Worm (Caenorhabditis elegans) whole organism, L4 larva: ENCODE measurements around the gene R05G6.3.

ENCODE experiments used
- F10B5.3 ChIP-seq: sonication (generic microtip); optimal IDR thresholded peaks from 2 replicates; lab custom pipeline; 2016; ENCODE audit warnings: mild to moderate bottlenecking, missing genetic modification characterization, missing compliant biosample characterization
- F37D6.2 ChIP-seq: sonication (generic microtip); optimal IDR thresholded peaks from 2 replicates; lab custom pipeline; 2016; ENCODE audit warnings: mild to moderate bottlenecking, missing genetic modification characterization, missing compliant biosample characterization
- R02D3.7 ChIP-seq: fragments of 150-350 bp; sonication (generic microtip); optimal IDR thresholded peaks from 3 replicates; lab custom pipeline; 2014; ENCODE audit warnings: missing biosample characterization, missing genetic modification characterization
- T20F7.1 ChIP-seq: fragments of 200-800 bp; sonication (Bioruptor generic); optimal IDR thresholded peaks from 2 replicates; lab custom pipeline; 2018; ENCODE audit warnings: mild to moderate bottlenecking, missing genetic modification characterization, missing compliant biosample characterization
- T26A8.4 ChIP-seq: fragments of 200-800 bp; sonication (Bioruptor generic); IDR thresholded peaks from 2 replicates; pipeline ENCODE4 v1.3.6; 2022; ENCODE audit warnings: missing genetic modification characterization, missing compliant biosample characterization
- Y105C5A.15 ChIP-seq: fragments of 200-800 bp; sonication (Bioruptor generic); IDR thresholded peaks from 2 replicates; pipeline ENCODE4 v1.3.6; 2022; ENCODE audit warnings: missing genetic modification characterization, missing compliant biosample characterization
- ZK546.5 ChIP-seq, 2 experiments: sonication (generic microtip); optimal IDR thresholded peaks; 2 replicates each; lab custom pipeline; 2017; ENCODE audit warnings: missing biosample characterization in 2 of 2, missing genetic modification characterization in 2 of 2
- aha-1 ChIP-seq: fragments of 150-350 bp; peaks from one replicate; lab custom pipeline; 2014; ENCODE audit warnings: missing biosample characterization, missing genetic modification characterization
- ceh-28 ChIP-seq: fragments of 150-350 bp; optimal IDR thresholded peaks from 2 replicates; lab custom pipeline; 2014; ENCODE audit warnings: missing biosample characterization, missing genetic modification reagents, missing genetic modification characterization
- ceh-32 ChIP-seq: sonication (generic microtip); optimal IDR thresholded peaks from 2 replicates; lab custom pipeline; 2016; ENCODE audit warnings: mild to moderate bottlenecking, missing genetic modification characterization, missing compliant biosample characterization; ENCODE audit not compliant: poor library complexity
- ceh-44 ChIP-seq: fragments of 200-800 bp; sonication (Bioruptor generic); IDR thresholded peaks from 2 replicates; pipeline ENCODE4 v1.3.6; 2022; ENCODE audit warnings: missing genetic modification reagents, missing genetic modification characterization, missing compliant biosample characterization
- cey-2 ChIP-seq: sonication (generic microtip); optimal IDR thresholded peaks from 3 replicates; lab custom pipeline; 2017; ENCODE audit warnings: missing genetic modification characterization, mild to moderate bottlenecking, missing compliant biosample characterization, antibody characterized with exemption, borderline replicate concordance; ENCODE audit not compliant: insufficient read depth
- daf-19 ChIP-seq: fragments of 200-800 bp; sonication (Bioruptor generic); conservative IDR thresholded peaks from 2 replicates; pipeline ENCODE4 v1.3.6; 2022; ENCODE audit warnings: missing genetic modification characterization, missing compliant biosample characterization
- daf-8 ChIP-seq: fragments of 200-800 bp; sonication (Bioruptor generic); IDR thresholded peaks from 2 replicates; pipeline ENCODE4 v1.3.6; 2022; ENCODE audit warnings: missing genetic modification characterization, missing compliant biosample characterization
- dmd-6 ChIP-seq: fragments of 200-800 bp; sonication (Bioruptor generic); IDR thresholded peaks from 2 replicates; pipeline ENCODE4 v1.3.6; 2022; ENCODE audit warnings: missing genetic modification reagents, missing genetic modification characterization, missing compliant biosample characterization
- dpl-1 ChIP-seq: fragments of 150-350 bp; optimal IDR thresholded peaks from 2 replicates; lab custom pipeline; 2014; ENCODE audit warnings: missing biosample characterization, missing genetic modification reagents, missing genetic modification characterization
- fkh-10 ChIP-seq: fragments of 150-350 bp; optimal IDR thresholded peaks from 2 replicates; lab custom pipeline; 2014; ENCODE audit warnings: missing biosample characterization, missing genetic modification reagents, missing genetic modification characterization
- hif-1 ChIP-seq, 2 experiments: sonication (generic microtip); optimal IDR thresholded peaks; 2 replicates each; lab custom pipeline; 2016 to 2017; ENCODE audit warnings: missing compliant biosample characterization in 2 of 2, missing genetic modification characterization in 2 of 2, missing genetic modification reagents in 2 of 2, missing genotype in 2 of 2, mild to moderate bottlenecking in 1 of 2
- hlh-30 ChIP-seq: sonication (generic microtip); optimal IDR thresholded peaks from 2 replicates; lab custom pipeline; 2017; ENCODE audit warnings: antibody characterized with exemption, mild to moderate bottlenecking, missing genetic modification characterization, missing compliant biosample characterization; ENCODE audit not compliant: insufficient read depth
- jun-1 ChIP-seq: fragments of 150-350 bp; optimal IDR thresholded peaks from 2 replicates; lab custom pipeline; 2014; ENCODE audit warnings: missing biosample characterization, missing genetic modification reagents, missing genetic modification characterization
- lim-7 ChIP-seq: fragments of 200-800 bp; sonication (Bioruptor generic); IDR thresholded peaks from 2 replicates; pipeline ENCODE4 v1.3.6; 2022; ENCODE audit warnings: missing genetic modification characterization, missing compliant biosample characterization
- lin-15B ChIP-seq: fragments of 150-350 bp; sonication (generic microtip); optimal IDR thresholded peaks from 3 replicates; lab custom pipeline; 2014; ENCODE audit warnings: missing biosample characterization, missing genetic modification characterization
- lin-38 ChIP-seq: fragments of 200-800 bp; sonication (Bioruptor generic); IDR thresholded peaks from 2 replicates; pipeline ENCODE4 v1.3.6; 2022; ENCODE audit warnings: missing genetic modification reagents, missing genetic modification characterization, missing compliant biosample characterization
- lsy-2 ChIP-seq, 2 experiments: fragments of 150-350 bp in 1 of 2; sonication (generic microtip) in 1 of 2; optimal IDR thresholded peaks; 2 replicates each; lab custom pipeline; 2014 to 2017; ENCODE audit warnings: missing biosample characterization in 2 of 2, missing genetic modification characterization in 2 of 2
- mdl-1 ChIP-seq, 2 experiments: fragments of 150-350 bp in 1 of 2; sonication (generic microtip) in 1 of 2; optimal IDR thresholded peaks; 2 replicates each; lab custom pipeline; 2014 to 2017; ENCODE audit warnings: missing biosample characterization in 2 of 2, missing genetic modification characterization in 2 of 2
- mdt-29 ChIP-seq: fragments of 200-800 bp; sonication (Bioruptor generic); IDR thresholded peaks from 2 replicates; pipeline ENCODE4 v1.3.6; 2022; ENCODE audit warnings: missing genetic modification reagents, missing genetic modification characterization, missing compliant biosample characterization
- mes-2 ChIP-seq: sonication (generic microtip); optimal IDR thresholded peaks from 2 replicates; lab custom pipeline; 2016; ENCODE audit warnings: missing genotype, mild to moderate bottlenecking, missing genetic modification characterization, missing compliant biosample characterization; ENCODE audit not compliant: poor library complexity, severe bottlenecking
- mxl-3 ChIP-seq: fragments of 200-800 bp; sonication (Bioruptor generic); optimal IDR thresholded peaks from 2 replicates; lab custom pipeline; 2018; ENCODE audit warnings: mild to moderate bottlenecking, missing genetic modification characterization, missing compliant biosample characterization
- nhr-237 ChIP-seq: sonication (generic microtip); optimal IDR thresholded peaks from 2 replicates; lab custom pipeline; 2017; ENCODE audit warnings: missing biosample characterization, missing genetic modification characterization
- nhr-25 ChIP-seq: sonication (generic microtip); optimal IDR thresholded peaks from 2 replicates; lab custom pipeline; 2017; ENCODE audit warnings: missing genetic modification characterization, mild to moderate bottlenecking, missing compliant biosample characterization, antibody characterized with exemption, moderate library complexity, borderline replicate concordance; ENCODE audit not compliant: insufficient read depth
- nhr-28 ChIP-seq: fragments of 150-350 bp; optimal IDR thresholded peaks from 2 replicates; lab custom pipeline; 2014; ENCODE audit warnings: missing biosample characterization, missing genetic modification characterization
- nhr-41 ChIP-seq: fragments of 200-800 bp; sonication (Bioruptor generic); IDR thresholded peaks from 2 replicates; pipeline ENCODE4 v1.3.6; 2022; ENCODE audit warnings: missing genetic modification reagents, missing genetic modification characterization, missing compliant biosample characterization
- nhr-48 ChIP-seq: sonication (generic microtip); optimal IDR thresholded peaks from 2 replicates; lab custom pipeline; 2016; ENCODE audit warnings: mild to moderate bottlenecking, missing genetic modification characterization, missing compliant biosample characterization
- nhr-76 ChIP-seq: fragments of 150-350 bp; optimal IDR thresholded peaks from 2 replicates; lab custom pipeline; 2014; ENCODE audit warnings: missing biosample characterization, missing genetic modification characterization
- nhr-77 ChIP-seq: fragments of 150-350 bp; optimal IDR thresholded peaks from 2 replicates; lab custom pipeline; 2014; ENCODE audit warnings: missing biosample characterization, missing genetic modification characterization
- pha-4 ChIP-seq, 2 experiments: fragments of 150-350 bp in 1 of 2; fragments of 200-800 bp in 1 of 2; sonication (Bioruptor generic) in 1 of 2; IDR thresholded peaks in 1 of 2; optimal IDR thresholded peaks in 1 of 2; 2 replicates each; pipeline versions ENCODE4 v1.3.6 to Lab custom; 2014 to 2022; ENCODE audit warnings: missing genetic modification characterization in 2 of 2, missing genetic modification reagents in 2 of 2, missing biosample characterization in 1 of 2, missing compliant biosample characterization in 1 of 2
- php-3 ChIP-seq: fragments of 200-800 bp; sonication (Bioruptor generic); IDR thresholded peaks from 2 replicates; pipeline ENCODE4 v1.3.6; 2022; ENCODE audit warnings: missing genetic modification reagents, missing genetic modification characterization, missing compliant biosample characterization
- pqm-1 ChIP-seq: sonication (generic microtip); optimal IDR thresholded peaks from 2 replicates; lab custom pipeline; 2017; ENCODE audit warnings: missing biosample characterization, missing genetic modification characterization
- skn-1 ChIP-seq: fragments of 150-350 bp; optimal IDR thresholded peaks from 2 replicates; lab custom pipeline; 2014; ENCODE audit warnings: missing biosample characterization, missing genetic modification characterization
- snpc-1.2 ChIP-seq: fragments of 200-800 bp; sonication (Bioruptor generic); IDR thresholded peaks from 2 replicates; pipeline ENCODE4 v1.3.6; 2022; ENCODE audit warnings: missing genetic modification reagents, missing genetic modification characterization, missing compliant biosample characterization
- tag-97 ChIP-seq: fragments of 200-800 bp; sonication (Bioruptor generic); IDR thresholded peaks from 2 replicates; pipeline ENCODE4 v1.3.6; 2022; ENCODE audit warnings: missing genetic modification characterization, missing compliant biosample characterization
- unc-39 ChIP-seq: sonication (generic microtip); optimal IDR thresholded peaks from 2 replicates; lab custom pipeline; 2017; ENCODE audit warnings: missing biosample characterization, missing genetic modification characterization
- unc-62 ChIP-seq, 3 experiments: fragments of 150-350 bp in 1 of 3; sonication (generic microtip); optimal IDR thresholded peaks in 2 of 3; peaks in 1 of 3; 1 replicate in 1 of 3; 2 replicates in 2 of 3; lab custom pipeline; 2014 to 2017; ENCODE audit warnings: missing biosample characterization in 3 of 3, missing genetic modification characterization in 3 of 3, missing genetic modification reagents in 3 of 3, missing genotype in 1 of 3
- vab-7 ChIP-seq: fragments of 200-800 bp; sonication (Bioruptor generic); IDR thresholded peaks from 2 replicates; pipeline ENCODE4 v1.3.6; 2022; ENCODE audit warnings: missing genetic modification reagents, missing genetic modification characterization, missing compliant biosample characterization
- zag-1 ChIP-seq: fragments of 150-350 bp; optimal IDR thresholded peaks from 2 replicates; lab custom pipeline; 2014; ENCODE audit warnings: missing biosample characterization, missing genetic modification characterization
- zfp-2 ChIP-seq: sonication (generic microtip); optimal IDR thresholded peaks from 2 replicates; lab custom pipeline; 2016; ENCODE audit warnings: mild to moderate bottlenecking, missing genetic modification characterization, missing compliant biosample characterization
- zip-2 ChIP-seq: fragments of 150-350 bp; optimal IDR thresholded peaks from 2 replicates; lab custom pipeline; 2014; ENCODE audit warnings: missing biosample characterization, missing genetic modification characterization

R05G6.3 gene

ce11 chrIV:7510829-7511228 is 5.5 kb upstream of the R05G6.3 start:
- TF ChIP-seq lin-38 (GFP tag; lab: Robert Waterston, UW) (no peak), dpl-1 (GFP tag; lab: Kevin White, UChicago) (peak; percentile 18)

ce11 chrIV:7512617-7513233 is 3.6 kb upstream of the R05G6.3 start, which contains the start of the genes plc-4 and R05G6.4:
Gene plc-4, minus strand, starts transcription at chrIV:7512667.
Gene R05G6.4, plus strand, starts transcription at chrIV:7513233.
- TF ChIP-seq Y105C5A.15 (GFP tag; lab: Robert Waterston, UW) (no peak), unc-39 (tag; lab: Kevin White, UChicago) (no peak), mes-2 (tag; lab: Kevin White, UChicago) (peak; percentile 5), ZK546.5 (tag; optimal IDR thresholded peaks at IDR 0.05; lab: Kevin White, UChicago) (no peak), F37D6.2 (no peak), ceh-44 (GFP tag; lab: Robert Waterston, UW) (no peak), hlh-30 (tag; lab: Kevin White, UChicago) (no peak), dpl-1 (GFP tag; lab: Kevin White, UChicago) (peak; percentile 46), skn-1 (tag; lab: Kevin White, UChicago) (no peak), ceh-32 (no peak), lsy-2 (tag; optimal IDR thresholded peaks at IDR 0.05; lab: Kevin White, UChicago) (peak in 1 of 2 experiments; percentile 54), R02D3.7 (tag; lab: Kevin White, UChicago) (peak; percentile 66), nhr-77 (tag; lab: Kevin White, UChicago) (no peak), aha-1 (no peak), mxl-3 (GFP tag; lab: Kevin White, UChicago) (no peak), snpc-1.2 (GFP tag; lab: Robert Waterston, UW) (no peak), dmd-6 (GFP tag; lab: Robert Waterston, UW) (no peak), daf-8 (GFP tag; lab: Robert Waterston, UW) (no peak), unc-62 (GFP tag; optimal IDR thresholded peaks at IDR 0.05 in 1 of 2; lab: Kevin White, UChicago) (no peak), unc-62 (tag; optimal IDR thresholded peaks at IDR 0.05; lab: Kevin White, UChicago) (no peak), hif-1 (tag; optimal IDR thresholded peaks at IDR 0.05; lab: Kevin White, UChicago) (no peak), php-3 (GFP tag; lab: Robert Waterston, UW) (no peak), cey-2 (tag; lab: Kevin White, UChicago) (no peak), zip-2 (no peak), lim-7 (GFP tag; lab: Robert Waterston, UW) (no peak), jun-1 (no peak), zag-1 (tag; lab: Kevin White, UChicago) (no peak), vab-7 (GFP tag; lab: Robert Waterston, UW) (no peak), mdt-29 (GFP tag; lab: Robert Waterston, UW) (no peak), fkh-10 (no peak), lin-15B (no peak), nhr-25 (no peak), nhr-76 (tag; lab: Kevin White, UChicago) (no peak), tag-97 (GFP tag; lab: Robert Waterston, UW) (no peak), pqm-1 (tag; lab: Kevin White, UChicago) (no peak), mdl-1 (tag; optimal IDR thresholded peaks at IDR 0.05; lab: Kevin White, UChicago) (no peak), F10B5.3 (tag; lab: Kevin White, UChicago) (no peak), nhr-237 (tag; lab: Kevin White, UChicago) (no peak), ceh-28 (tag; lab: Kevin White, UChicago) (no peak), daf-19 (GFP tag; lab: Robert Waterston, UW) (no peak), nhr-41 (GFP tag; lab: Robert Waterston, UW) (no peak), nhr-48 (no peak), nhr-28 (no peak), pha-4 (GFP tag; IDR thresholded peaks at IDR 0.05; lab: Robert Waterston, UW) (no peak), pha-4 (tag; optimal IDR thresholded peaks at IDR 0.05; lab: Kevin White, UChicago) (peak; percentile 7), T20F7.1 (peak; percentile 96), T26A8.4 (GFP tag; lab: Robert Waterston, UW) (no peak), zfp-2 (tag; lab: Kevin White, UChicago) (no peak)
